Fruit fly (Drosophila melanogaster): Measurements from ENCODE around the gene CG5421.
A peak's percentile ranks its signal among the peaks of the same experiment; 100 is the strongest.

CG5421 gene

DNA sequence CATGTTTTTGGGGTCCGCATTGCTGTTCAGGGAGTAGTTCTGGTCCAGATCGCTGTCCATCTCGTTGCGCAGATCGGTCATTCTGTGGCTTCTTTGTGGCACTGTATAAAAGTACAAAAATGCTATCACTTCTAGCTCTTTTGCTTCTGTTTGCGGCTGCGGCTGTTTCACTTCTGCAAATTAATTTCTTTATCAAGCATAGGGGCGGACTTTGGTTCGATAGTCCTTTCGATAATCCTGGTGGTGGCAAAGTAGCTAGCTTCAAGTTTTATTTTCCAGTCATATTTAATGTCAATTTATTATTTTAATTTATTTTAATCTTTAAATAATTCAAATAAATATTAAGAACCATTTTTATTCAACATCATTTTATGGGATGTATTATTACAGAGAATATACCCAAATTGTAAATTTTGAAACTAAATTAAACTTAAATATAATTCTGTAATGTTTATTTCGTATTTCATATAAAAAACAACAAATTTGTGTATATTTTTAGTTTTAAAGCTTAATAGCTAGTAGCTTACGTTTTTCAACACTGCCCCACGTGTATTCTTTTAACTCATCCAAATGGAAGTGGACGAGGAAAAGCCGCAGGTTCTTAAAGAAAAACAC, 20.3 kb downstream of the CG5421 start, which contains the start of the genes CG5446 and Trm1 (continued):
- TF ChIP-seq NK7.1 (GFP tag; optimal IDR thresholded peaks at IDR 0.05) (no peak), CG10267 (tag; optimal IDR thresholded peaks at IDR 0.05) (peak; percentile 94), Hmr (GFP tag; optimal IDR thresholded peaks at IDR 0.05) (peak; percentile 73), ato (GFP tag; IDR thresholded peaks at IDR 0.05; ENCODE audit: partially characterized antibody) (no peak), sens-2 (GFP tag; IDR thresholded peaks at IDR 0.05) (no peak), Hey (tag; optimal IDR thresholded peaks at IDR 0.05) (no peak), ara (GFP tag; IDR thresholded peaks at IDR 0.05) (no peak), wdn (GFP tag; IDR thresholded peaks at IDR 0.05) (no peak), rib (GFP tag; IDR thresholded peaks at IDR 0.05) (no peak), CG13287 (GFP tag; IDR thresholded peaks at IDR 0.05; ENCODE audit: partially characterized antibody) (peak; percentile 34; the same call in 1 of the 2 replicates), maf-S (GFP tag; optimal IDR thresholded peaks at IDR 0.05) (no peak), pita (GFP tag; optimal IDR thresholded peaks at IDR 0.05) (no peak), Mad (GFP tag; optimal IDR thresholded peaks at IDR 0.05) (no peak), CG6854 (GFP tag; optimal IDR thresholded peaks at IDR 0.05) (peak; percentile 42), Asciz (GFP tag; optimal IDR thresholded peaks at IDR 0.05) (peak; percentile 11), CG2120 (GFP tag; optimal IDR thresholded peaks at IDR 0.05) (peak; percentile 53), CG14014 (GFP tag; IDR thresholded peaks at IDR 0.05) (0 out of 2 replicates have a peak, but pooled peaks have one; percentile 39), prd (optimal IDR thresholded peaks at IDR 0.05) (no peak), prd (GFP tag; IDR thresholded peaks at IDR 0.05) (peak; percentile 51; the same call in 1 of the 3 replicates), CG14860 (GFP tag; IDR thresholded peaks at IDR 0.05; ENCODE audit: partially characterized antibody) (no peak), Ssrp (tag; optimal IDR thresholded peaks at IDR 0.05) (peak; percentile 69), en (GFP tag; optimal IDR thresholded peaks at IDR 0.05) (no peak), schlank (tag; optimal IDR thresholded peaks at IDR 0.05) (no peak), CG12299 (tag; optimal IDR thresholded peaks at IDR 0.05) (peak; percentile 70), abd-A (tag; optimal IDR thresholded peaks at IDR 0.05) (no peak), CG4617 (GFP tag; optimal IDR thresholded peaks at IDR 0.05; ENCODE audit: borderline replicate concordance) (peak; percentile 14), vvl (GFP tag; IDR thresholded peaks at IDR 0.05) (peak; percentile 75; the same call in 1 of the 2 replicates), CG2712 (tag; optimal IDR thresholded peaks at IDR 0.05) (peak; percentile 87), CG17385 (GFP tag; optimal IDR thresholded peaks at IDR 0.05) (peak; percentile 67), lab (GFP tag; optimal IDR thresholded peaks at IDR 0.05) (peak; percentile 76), CG1603 (tag; optimal IDR thresholded peaks at IDR 0.05) (peak; percentile 21), zf30C (GFP tag; optimal IDR thresholded peaks at IDR 0.05) (no peak), fd3F (GFP tag; optimal IDR thresholded peaks at IDR 0.05) (peak; percentile 45), Sin3A (optimal IDR thresholded peaks at IDR 0.05) (no peak), Sry-δ (GFP tag; optimal IDR thresholded peaks at IDR 0.05) (peak; percentile 58), exex (tag; optimal IDR thresholded peaks at IDR 0.05) (peak; percentile 59), Chrac-16 (GFP tag; optimal IDR thresholded peaks at IDR 0.05) (peak; percentile 41), CG3847 (GFP tag; IDR thresholded peaks at IDR 0.05) (peak; percentile 42), ci (GFP tag; IDR thresholded peaks at IDR 0.05) (0 out of 3 replicates have a peak, but pooled peaks have one; percentile 21), HmgD (GFP tag; optimal IDR thresholded peaks at IDR 0.05) (no peak), CG8388 (GFP tag; optimal IDR thresholded peaks at IDR 0.05) (peak; percentile 74), Fer1 (GFP tag; optimal IDR thresholded peaks at IDR 0.05) (peak; percentile 68), CG11093 (GFP tag; IDR thresholded peaks at IDR 0.05) (no peak), CG18262 (tag; optimal IDR thresholded peaks at IDR 0.05) (peak; percentile 89), sob (GFP tag; IDR thresholded peaks at IDR 0.05) (peak; percentile 73), br (optimal IDR thresholded peaks at IDR 0.05) (no peak), CG30431 (GFP tag; optimal IDR thresholded peaks at IDR 0.05) (no peak), CG7372 (GFP tag; IDR thresholded peaks at IDR 0.05) (0 out of 2 replicates have a peak, but pooled peaks have one; percentile 40), CG9437 (GFP tag; optimal IDR thresholded peaks at IDR 0.05) (peak; percentile 84), Nf-YC (tag; optimal IDR thresholded peaks at IDR 0.05) (peak; percentile 75)

All from whole organism, embryonic.